Fruit fly (Drosophila melanogaster) whole organism, embryonic: ENCODE data around the gene me31B.

Experiments
- BEAF-32 ChIP-seq: fragments of 200-800 bp; sonication (Bioruptor generic); optimal IDR thresholded peaks from 3 replicates; lab custom pipeline; 2017; ENCODE audit warnings: missing biosample characterization, missing genetic modification characterization, mild to moderate bottlenecking, moderate library complexity, missing genetic modification reagents
- CG10543 ChIP-seq: fragments of 200-800 bp; sonication (Bioruptor generic); optimal IDR thresholded peaks from 3 replicates; lab custom pipeline; 2017; ENCODE audit warnings: missing biosample characterization, mild to moderate bottlenecking, missing genetic modification characterization, moderate library complexity
- CG10654 ChIP-seq: fragments of 200-800 bp; sonication (Bioruptor generic); optimal IDR thresholded peaks from 2 replicates; lab custom pipeline; 2016; ENCODE audit warnings: missing biosample characterization, missing genetic modification characterization
- CG11560 ChIP-seq: fragments of 200-800 bp; sonication (Bioruptor generic); IDR thresholded peaks from 3 replicates; pipeline ENCODE4 v1.3.6; 2022; ENCODE audit warnings: missing biosample characterization, missing genetic modification characterization
- CG15011 ChIP-seq: fragments of 200-800 bp; sonication (Bioruptor generic); optimal IDR thresholded peaks from 3 replicates; lab custom pipeline; 2018; ENCODE audit warnings: missing biosample characterization, mild to moderate bottlenecking, missing genetic modification characterization
- CG15601 ChIP-seq: fragments of 200-800 bp; sonication (Bioruptor generic); optimal IDR thresholded peaks from 3 replicates; lab custom pipeline; 2019; ENCODE audit warnings: missing biosample characterization, mild to moderate bottlenecking, missing genetic modification characterization, moderate library complexity
- CG1602 ChIP-seq: fragments of 200-800 bp; sonication (Bioruptor generic); optimal IDR thresholded peaks from 3 replicates; lab custom pipeline; 2016; ENCODE audit warnings: missing biosample characterization, missing genetic modification characterization
- CG18619 ChIP-seq: fragments of 200-800 bp; sonication (Bioruptor generic); optimal IDR thresholded peaks from 3 replicates; lab custom pipeline; 2017; ENCODE audit warnings: missing biosample characterization, mild to moderate bottlenecking, missing genetic modification characterization
- CG2120 ChIP-seq: fragments of 200-800 bp; sonication (Bioruptor generic); optimal IDR thresholded peaks from 3 replicates; lab custom pipeline; 2016; ENCODE audit warnings: missing biosample characterization, missing genetic modification characterization
- CG30020 ChIP-seq: fragments of 200-800 bp; optimal IDR thresholded peaks from 2 replicates; lab custom pipeline; 2019; ENCODE audit warnings: missing biosample characterization, mild to moderate bottlenecking, missing genetic modification characterization, moderate library complexity
- CG31224 ChIP-seq: fragments of 200-800 bp; sonication (Bioruptor generic); IDR thresholded peaks from 2 replicates; pipeline ENCODE4 v1.3.6; 2022; ENCODE audit warnings: missing biosample characterization, missing genetic modification characterization
- CG31388 ChIP-seq: fragments of 200-800 bp; sonication (Bioruptor generic); optimal IDR thresholded peaks from 2 replicates; lab custom pipeline; 2016; ENCODE audit warnings: missing biosample characterization, missing genetic modification characterization
- CG3847 ChIP-seq: fragments of 200-800 bp; sonication (Bioruptor generic); IDR thresholded peaks from 2 replicates; pipeline ENCODE4 v1.3.6; 2022; ENCODE audit warnings: missing biosample characterization, missing genetic modification characterization
- CG3995 ChIP-seq: fragments of 200-800 bp; sonication (Bioruptor generic); optimal IDR thresholded peaks from 3 replicates; lab custom pipeline; 2016; ENCODE audit warnings: missing biosample characterization, missing genetic modification characterization
- CG6689 ChIP-seq: fragments of 200-800 bp; sonication (Bioruptor generic); IDR thresholded peaks from 2 replicates; pipeline ENCODE4 v1.3.6; 2022; ENCODE audit warnings: missing biosample characterization, missing genetic modification characterization
- CG8281 ChIP-seq: fragments of 200-800 bp; sonication (Bioruptor generic); optimal IDR thresholded peaks from 2 replicates; lab custom pipeline; 2018; ENCODE audit warnings: missing biosample characterization, mild to moderate bottlenecking, missing genetic modification characterization, moderate library complexity
- CG8388 ChIP-seq: fragments of 200-800 bp; sonication (Bioruptor generic); optimal IDR thresholded peaks from 2 replicates; lab custom pipeline; 2019; ENCODE audit warnings: missing biosample characterization, mild to moderate bottlenecking, missing genetic modification characterization, moderate library complexity
- CoRest ChIP-seq: fragments of 200-800 bp; sonication (Bioruptor generic); optimal IDR thresholded peaks from 3 replicates; lab custom pipeline; 2018; ENCODE audit warnings: missing biosample characterization, mild to moderate bottlenecking, missing genetic modification characterization, moderate library complexity
- D ChIP-seq, 2 experiments: fragments of 200-800 bp in 1 of 2; fragments of >200 bp in 1 of 2; sonication (Bioruptor generic) in 1 of 2; optimal IDR thresholded peaks; 2 replicates in 1 of 2; 3 replicates in 1 of 2; lab custom pipeline; 2017; ENCODE audit warnings: mild to moderate bottlenecking in 1 of 2, missing biosample characterization in 1 of 2, missing genetic modification characterization in 1 of 2, missing genetic modification reagents in 1 of 2
- Dbx ChIP-seq: fragments of 200-800 bp; sonication (Bioruptor generic); IDR thresholded peaks from 3 replicates; pipeline ENCODE4 v1.3.6; 2022; ENCODE audit warnings: missing biosample characterization, missing genetic modification characterization
- Dek ChIP-seq: fragments of 200-800 bp; sonication (Bioruptor generic); optimal IDR thresholded peaks from 3 replicates; lab custom pipeline; 2019; ENCODE audit warnings: missing biosample characterization, mild to moderate bottlenecking, missing genetic modification characterization, moderate library complexity
- Dip3 ChIP-seq: fragments of 200-800 bp; sonication (Bioruptor generic); optimal IDR thresholded peaks from 3 replicates; lab custom pipeline; 2016; ENCODE audit warnings: missing biosample characterization, missing genetic modification characterization
- Dll ChIP-seq: fragments of 200-800 bp; sonication (Bioruptor generic); IDR thresholded peaks from 4 replicates; pipeline ENCODE4 v1.3.6; 2022; ENCODE audit warnings: missing biosample characterization, missing genetic modification characterization; ENCODE audit not compliant: partially characterized antibody
- ERR ChIP-seq: fragments of 200-800 bp; sonication (Bioruptor generic); optimal IDR thresholded peaks from 2 replicates; lab custom pipeline; 2016; ENCODE audit warnings: missing biosample characterization, missing genetic modification characterization
- Ets97D ChIP-seq: fragments of 200-800 bp; sonication (Bioruptor generic); optimal IDR thresholded peaks from 3 replicates; lab custom pipeline; 2016; ENCODE audit warnings: missing biosample characterization, missing genetic modification characterization
- H2.0 ChIP-seq: fragments of 200-800 bp; sonication (Bioruptor generic); IDR thresholded peaks from 2 replicates; pipeline ENCODE4 v1.3.6; 2022; ENCODE audit warnings: missing biosample characterization, missing genetic modification characterization
- HLH54F ChIP-seq: fragments of 200-800 bp; sonication (Bioruptor generic); optimal IDR thresholded peaks from 3 replicates; lab custom pipeline; 2016; ENCODE audit warnings: missing biosample characterization, missing genetic modification characterization
- Hr3 ChIP-seq: fragments of 200-800 bp; sonication (Bioruptor generic); optimal IDR thresholded peaks from 3 replicates; lab custom pipeline; 2016; ENCODE audit warnings: missing biosample characterization, missing genetic modification characterization
- Hr51 ChIP-seq, 2 experiments: fragments of 200-800 bp; sonication (Bioruptor generic); optimal IDR thresholded peaks; 2 replicates in 1 of 2; 3 replicates in 1 of 2; lab custom pipeline; 2016 to 2018; ENCODE audit warnings: missing biosample characterization in 2 of 2, missing genetic modification characterization in 2 of 2, mild to moderate bottlenecking in 1 of 2, moderate library complexity in 1 of 2
- Jarid2 ChIP-seq: fragments of 200-800 bp; sonication (Bioruptor generic); optimal IDR thresholded peaks from 3 replicates; lab custom pipeline; 2017; ENCODE audit warnings: mild to moderate bottlenecking, missing biosample characterization, missing genetic modification reagents, missing genetic modification characterization
- Max ChIP-seq: fragments of 200-800 bp; sonication (Bioruptor generic); optimal IDR thresholded peaks from 2 replicates; lab custom pipeline; 2016; ENCODE audit warnings: missing biosample characterization, mild to moderate bottlenecking, missing genetic modification characterization
- Nf-YA ChIP-seq: fragments of 200-800 bp; sonication (Bioruptor generic); IDR thresholded peaks from 2 replicates; pipeline ENCODE4 v1.3.6; 2022; ENCODE audit warnings: missing biosample characterization, missing genetic modification characterization
- Opbp ChIP-seq: fragments of 200-800 bp; sonication (Bioruptor generic); IDR thresholded peaks from 3 replicates; pipeline ENCODE4 v1.3.6; 2022; ENCODE audit warnings: missing biosample characterization, missing genetic modification characterization; ENCODE audit not compliant: partially characterized antibody
- amos ChIP-seq: fragments of 200-800 bp; sonication (Bioruptor generic); IDR thresholded peaks from 2 replicates; pipeline ENCODE4 v1.3.6; 2022; ENCODE audit warnings: missing biosample characterization, missing genetic modification characterization; ENCODE audit not compliant: partially characterized antibody
- bcd ChIP-seq: fragments of 200-800 bp; sonication (Bioruptor generic); optimal IDR thresholded peaks from 2 replicates; lab custom pipeline; 2017; ENCODE audit warnings: missing biosample characterization, mild to moderate bottlenecking, missing genetic modification characterization
- da ChIP-seq: fragments of 200-800 bp; sonication (Bioruptor generic); optimal IDR thresholded peaks from 2 replicates; lab custom pipeline; 2016; ENCODE audit warnings: missing biosample characterization, missing genetic modification characterization
- danr ChIP-seq: fragments of 200-800 bp; sonication (Bioruptor generic); IDR thresholded peaks from 2 replicates; pipeline ENCODE4 v1.3.6; 2022; ENCODE audit warnings: missing biosample characterization, missing genetic modification characterization
- dmrt99B ChIP-seq: fragments of 200-800 bp; sonication (Bioruptor generic); optimal IDR thresholded peaks from 2 replicates; lab custom pipeline; 2018; ENCODE audit warnings: missing biosample characterization, mild to moderate bottlenecking, missing genetic modification characterization, moderate library complexity
- gem ChIP-seq: fragments of 200-800 bp; sonication (Bioruptor generic); optimal IDR thresholded peaks from 2 replicates; lab custom pipeline; 2019; ENCODE audit warnings: missing biosample characterization, mild to moderate bottlenecking, missing genetic modification characterization, moderate library complexity
- pho ChIP-seq: fragments of 200-800 bp; sonication (Bioruptor generic); optimal IDR thresholded peaks from 2 replicates; lab custom pipeline; 2016; ENCODE audit warnings: missing biosample characterization, missing genetic modification characterization
- prd ChIP-seq, 3 experiments: fragments of >200 bp in 2 of 3; fragments of 200-800 bp in 1 of 3; sonication (Bioruptor generic) in 1 of 3; optimal IDR thresholded peaks in 2 of 3; IDR thresholded peaks in 1 of 3; 2 replicates in 2 of 3; 3 replicates in 1 of 3; pipeline versions ENCODE4 v1.3.6 to Lab custom; 2017 to 2022; ENCODE audit warnings: missing biosample characterization in 1 of 3, missing genetic modification characterization in 1 of 3
- repo ChIP-seq: fragments of 200-800 bp; sonication (Bioruptor generic); optimal IDR thresholded peaks from 2 replicates; lab custom pipeline; 2016; ENCODE audit warnings: missing biosample characterization, missing genetic modification characterization
- scrt ChIP-seq: fragments of 200-800 bp; sonication (Bioruptor generic); optimal IDR thresholded peaks from 2 replicates; lab custom pipeline; 2018; ENCODE audit warnings: missing biosample characterization, mild to moderate bottlenecking, missing genetic modification characterization, moderate library complexity
- seq ChIP-seq: fragments of 200-800 bp; sonication (Bioruptor generic); IDR thresholded peaks from 2 replicates; pipeline ENCODE4 v1.3.6; 2022; ENCODE audit warnings: missing biosample characterization, missing genetic modification characterization
- tio ChIP-seq: fragments of 200-800 bp; sonication (Bioruptor generic); optimal IDR thresholded peaks from 2 replicates; lab custom pipeline; 2017; ENCODE audit warnings: missing biosample characterization, missing genetic modification characterization, inconsistent platforms
- unc-4 ChIP-seq: fragments of 200-800 bp; sonication (Bioruptor generic); IDR thresholded peaks from 2 replicates; pipeline ENCODE4 v1.3.6; 2022; ENCODE audit warnings: missing biosample characterization, missing genetic modification characterization; ENCODE audit not compliant: partially characterized antibody
- unpg ChIP-seq: fragments of 200-800 bp; sonication (Bioruptor generic); optimal IDR thresholded peaks from 3 replicates; lab custom pipeline; 2018; ENCODE audit warnings: missing biosample characterization, mild to moderate bottlenecking, missing genetic modification characterization, moderate library complexity
- vfl ChIP-seq: fragments of 200-800 bp; sonication (Bioruptor generic); optimal IDR thresholded peaks from 2 replicates; lab custom pipeline; 2016; ENCODE audit warnings: missing biosample characterization, missing genetic modification characterization

me31B gene

dm6 chr2L:10226724-10227407 is 12.3 kb upstream of the me31B start, which contains the start of gene CG5708 (continued):
- TF ChIP-seq CG18619 (no peak), CG2120 (peak; percentile 37), bcd (GFP tag; lab: Kevin White, UChicago) (no peak), Max (GFP tag; lab: Kevin White, UChicago) (no peak), CG31224 (GFP tag; lab: Robert Waterston, UW) (no peak), vfl (no peak), pho (GFP tag; lab: Kevin White, UChicago) (no peak), Dek (tag; lab: Kevin White, UChicago) (no peak), H2.0 (GFP tag; lab: Robert Waterston, UW) (no peak), BEAF-32 (GFP tag; lab: Kevin White, UChicago) (peak; percentile 73), CG10654 (GFP tag; lab: Kevin White, UChicago) (no peak), repo (no peak), da (GFP tag; lab: Kevin White, UChicago) (no peak), HLH54F (GFP tag; lab: Kevin White, UChicago) (peak; percentile 5), CG10543 (GFP tag; lab: Kevin White, UChicago) (no peak), Jarid2 (GFP tag; lab: Kevin White, UChicago) (no peak), CG3995 (GFP tag; lab: Kevin White, UChicago) (peak; percentile 52), gem (tag; lab: Kevin White, UChicago) (peak; percentile 40), dmrt99B (tag; lab: Kevin White, UChicago) (no peak), CG31388 (GFP tag; lab: Kevin White, UChicago) (no peak), CG1602 (GFP tag; lab: Kevin White, UChicago) (no peak), CG8281 (no peak), scrt (GFP tag; lab: Kevin White, UChicago) (no peak), Opbp (GFP tag; lab: Robert Waterston, UW) (peak; percentile 75; the same call in 2 of the 3 replicates), CoRest (tag; lab: Kevin White, UChicago) (peak; percentile 35), tio (GFP tag; lab: Kevin White, UChicago) (no peak), unc-4 (peak; percentile 47; the same call in 1 of the 2 replicates), Dip3 (GFP tag; lab: Kevin White, UChicago) (no peak), Ets97D (GFP tag; lab: Kevin White, UChicago) (no peak), CG11560 (tag; lab: Robert Waterston, UW) (no peak), CG15011 (GFP tag; lab: Kevin White, UChicago) (no peak), unpg (GFP tag; lab: Kevin White, UChicago) (no peak), CG6689 (no peak), seq (GFP tag; lab: Robert Waterston, UW) (no peak), CG8388 (no peak), Hr3 (GFP tag; lab: Kevin White, UChicago) (no peak), danr (GFP tag; lab: Robert Waterston, UW) (no peak), prd (optimal IDR thresholded peaks at IDR 0.05; lab: Kevin White, UChicago) (no peak), prd (GFP tag; IDR thresholded peaks at IDR 0.05; lab: Robert Waterston, UW) (0 out of 3 replicates have a peak, but pooled peaks have one; percentile 20), D (optimal IDR thresholded peaks at IDR 0.05; lab: Kevin White, UChicago) (no peak), D (GFP tag; optimal IDR thresholded peaks at IDR 0.05; lab: Kevin White, UChicago) (no peak), CG3847 (GFP tag; lab: Robert Waterston, UW) (no peak), Nf-YA (no peak), Dll (peak; percentile 40; the same call in 1 of the 4 replicates), CG30020 (tag; lab: Kevin White, UChicago) (peak; percentile 99), Dbx (GFP tag; lab: Robert Waterston, UW) (no peak), amos (peak; percentile 68; the same call in 1 of the 2 replicates), Hr51 (GFP tag; optimal IDR thresholded peaks at IDR 0.05; lab: Kevin White, UChicago) (no peak), ERR (GFP tag; lab: Kevin White, UChicago) (no peak), CG15601 (tag; lab: Kevin White, UChicago) (no peak)
